Worm (Caenorhabditis elegans): Measurements from ENCODE around the gene cex-1.

Gene cex-1

ce11 chrII:5447381-5447780 is at the start of gene cex-1:
TSS of gene cex-1 (plus strand) at chrII:5447681.
- TF ChIP-seq ama-1 (optimal IDR thresholded peaks at IDR 0.05) = no peak
- TF ChIP-seq pes-1 (GFP tag; IDR thresholded peaks at IDR 0.05) = no peak
- TF ChIP-seq sea-1 (GFP tag; conservative IDR thresholded peaks at IDR 0.05) = no peak
- TF ChIP-seq ceh-13 (GFP tag; optimal IDR thresholded peaks at IDR 0.05) = no peak
- no peak for TF ChIP-seq hnd-1 (tag; optimal IDR thresholded peaks at IDR 0.05)
- no peak for TF ChIP-seq flt-1 (GFP tag; IDR thresholded peaks at IDR 0.05)
- no peak for TF ChIP-seq F13C5.2 (tag; optimal IDR thresholded peaks at IDR 0.05)
- TF ChIP-seq B0310.2 (tag; optimal IDR thresholded peaks at IDR 0.05) = no peak
- TF ChIP-seq aly-1 (tag; optimal IDR thresholded peaks at IDR 0.05) = no peak
- TF ChIP-seq scrt-1 (GFP tag; IDR thresholded peaks at IDR 0.05) = no peak
- no peak for TF ChIP-seq tbx-37 (GFP tag; conservative IDR thresholded peaks at IDR 0.05)
- no peak for TF ChIP-seq ceh-36 (tag; optimal IDR thresholded peaks at IDR 0.05)
- TF ChIP-seq hmg-4 (GFP tag; optimal IDR thresholded peaks at IDR 0.05) = no peak
- TF ChIP-seq ets-7 (tag; optimal IDR thresholded peaks at IDR 0.05) = no peak
- TF ChIP-seq tbx-11 (GFP tag; IDR thresholded peaks at IDR 0.05) = no peak
- TF ChIP-seq hmbx-1 (tag; optimal IDR thresholded peaks at IDR 0.05) = no peak
- no peak for TF ChIP-seq tra-4 (tag; optimal IDR thresholded peaks at IDR 0.05)

ce11 chrII:5398779-5399178 is 48.7 kb upstream of the cex-1 start, which contains the start of gene fbxl-3:
TSS of gene fbxl-3 (minus strand) at chrII:5398902.
- no peak for TF ChIP-seq hmbx-1 (tag; optimal IDR thresholded peaks at IDR 0.05)
- TF ChIP-seq tra-4 (tag; optimal IDR thresholded peaks at IDR 0.05) = no peak
- TF ChIP-seq tbx-11 (GFP tag; IDR thresholded peaks at IDR 0.05) = no peak
- no peak for TF ChIP-seq B0310.2 (tag; optimal IDR thresholded peaks at IDR 0.05)
- TF ChIP-seq F13C5.2 (tag; optimal IDR thresholded peaks at IDR 0.05) = no peak
- TF ChIP-seq ets-7 (tag; optimal IDR thresholded peaks at IDR 0.05) = no peak

- TF ChIP-seq sea-1 (GFP tag; conservative IDR thresholded peaks at IDR 0.05) (0 out of 2 replicates have a peak, but pooled peaks have one; percentile 55), tbx-37 (GFP tag; conservative IDR thresholded peaks at IDR 0.05) (no peak), flt-1 (GFP tag; IDR thresholded peaks at IDR 0.05) (peak; percentile 65), B0310.2 (tag; optimal IDR thresholded peaks at IDR 0.05) (no peak), F13C5.2 (tag; optimal IDR thresholded peaks at IDR 0.05) (peak; percentile 83), scrt-1 (GFP tag; IDR thresholded peaks at IDR 0.05) (0 out of 2 replicates have a peak, but pooled peaks have one; percentile 46), tbx-11 (GFP tag; IDR thresholded peaks at IDR 0.05) (peak; percentile 65; the same call in 1 of the 2 replicates), aly-1 (tag; optimal IDR thresholded peaks at IDR 0.05) (no peak), ceh-13 (GFP tag; optimal IDR thresholded peaks at IDR 0.05) (peak; percentile 9), pes-1 (GFP tag; IDR thresholded peaks at IDR 0.05) (no peak; the same call in 1 of the 2 replicates), ets-7 (tag; optimal IDR thresholded peaks at IDR 0.05) (no peak)
Observed at ce11 chrII:5399201-5399600, 48.3 kb upstream of the cex-1 start, which contains the start of gene mog-5. TSS of gene mog-5 (plus strand) at chrII:5399538.

- TF ChIP-seq tra-4 (tag; optimal IDR thresholded peaks at IDR 0.05) = no peak
- no peak for TF ChIP-seq B0310.2 (tag; optimal IDR thresholded peaks at IDR 0.05)
- no peak for TF ChIP-seq F13C5.2 (tag; optimal IDR thresholded peaks at IDR 0.05)
- TF ChIP-seq hmg-4 (GFP tag; optimal IDR thresholded peaks at IDR 0.05) = no peak
- no peak for TF ChIP-seq aly-1 (tag; optimal IDR thresholded peaks at IDR 0.05)
- no peak for TF ChIP-seq flt-1 (GFP tag; IDR thresholded peaks at IDR 0.05)
- TF ChIP-seq scrt-1 (GFP tag; IDR thresholded peaks at IDR 0.05) = no peak
- no peak for TF ChIP-seq hnd-1 (tag; optimal IDR thresholded peaks at IDR 0.05)
- TF ChIP-seq tbx-37 (GFP tag; conservative IDR thresholded peaks at IDR 0.05) = no peak
- TF ChIP-seq sea-1 (GFP tag; conservative IDR thresholded peaks at IDR 0.05) = no peak
- TF ChIP-seq tbx-11 (GFP tag; IDR thresholded peaks at IDR 0.05) = no peak
- no peak for TF ChIP-seq ceh-36 (tag; optimal IDR thresholded peaks at IDR 0.05)
- no peak for TF ChIP-seq ceh-13 (GFP tag; optimal IDR thresholded peaks at IDR 0.05)
- no peak for TF ChIP-seq hmbx-1 (tag; optimal IDR thresholded peaks at IDR 0.05)
- no peak for TF ChIP-seq ets-7 (tag; optimal IDR thresholded peaks at IDR 0.05)
- TF ChIP-seq ama-1 (optimal IDR thresholded peaks at IDR 0.05) = no peak
- no peak for TF ChIP-seq pes-1 (GFP tag; IDR thresholded peaks at IDR 0.05)
Observed at ce11 chrII:5407548-5407947, 39.9 kb upstream of the cex-1 start, which contains the start of gene clec-141. TSS of gene clec-141 (minus strand) at chrII:5407648.

ce11 chrII:5408924-5409323 is 38.6 kb upstream of the cex-1 start, which contains the start of the genes EEED8.12 and EEED8.4:
TSS of gene EEED8.12 (minus strand) at chrII:5409024.
TSS of gene EEED8.4 (plus strand) at chrII:5409319.
- TF ChIP-seq ceh-36 (tag; optimal IDR thresholded peaks at IDR 0.05) (no peak), scrt-1 (GFP tag; IDR thresholded peaks at IDR 0.05) (no peak), ceh-13 (GFP tag; optimal IDR thresholded peaks at IDR 0.05) (no peak)

- TF ChIP-seq F13C5.2 (tag; optimal IDR thresholded peaks at IDR 0.05) (no peak), tbx-11 (GFP tag; IDR thresholded peaks at IDR 0.05) (no peak), sea-1 (GFP tag; conservative IDR thresholded peaks at IDR 0.05) (no peak), B0310.2 (tag; optimal IDR thresholded peaks at IDR 0.05) (no peak), hmg-4 (GFP tag; optimal IDR thresholded peaks at IDR 0.05) (no peak), hmbx-1 (tag; optimal IDR thresholded peaks at IDR 0.05) (no peak), ceh-13 (GFP tag; optimal IDR thresholded peaks at IDR 0.05) (no peak), ceh-36 (tag; optimal IDR thresholded peaks at IDR 0.05) (no peak), tbx-37 (GFP tag; conservative IDR thresholded peaks at IDR 0.05) (no peak), ama-1 (optimal IDR thresholded peaks at IDR 0.05) (no peak), ets-7 (tag; optimal IDR thresholded peaks at IDR 0.05) (no peak), scrt-1 (GFP tag; IDR thresholded peaks at IDR 0.05) (no peak), flt-1 (GFP tag; IDR thresholded peaks at IDR 0.05) (no peak), pes-1 (GFP tag; IDR thresholded peaks at IDR 0.05) (no peak)
Observed at ce11 chrII:5412467-5412866, 35.0 kb upstream of the cex-1 start, which contains the start of the genes EEED8.13 and EEED8.18. TSS of gene EEED8.13 (minus strand) at chrII:5412567. TSS of gene EEED8.18 (minus strand) at chrII:5412610.

ce11 chrII:5414040-5414439 is 33.4 kb upstream of the cex-1 start, which contains the start of the genes EEED8.14 and EEED8.3:
TSS of gene EEED8.14 (minus strand) at chrII:5414052.
TSS of gene EEED8.3 (plus strand) at chrII:5414276.
- TF ChIP-seq hmg-4 (GFP tag; optimal IDR thresholded peaks at IDR 0.05) (no peak), aly-1 (tag; optimal IDR thresholded peaks at IDR 0.05) (no peak), tbx-11 (GFP tag; IDR thresholded peaks at IDR 0.05) (no peak), ets-7 (tag; optimal IDR thresholded peaks at IDR 0.05) (no peak), scrt-1 (GFP tag; IDR thresholded peaks at IDR 0.05) (no peak)

Data from whole organism, early embryonic.